Worm (Caenorhabditis elegans): ENCODE measurements around the gene tkt-1.

Gene tkt-1

ce11 chrIV:10216078-10216477 lies 27.3 kb upstream of the tkt-1 start, which contains the start of gene col-124:
Gene col-124 (plus strand): TSS chrIV:10216451.
- TF ChIP-seq skn-1 (tag; optimal IDR thresholded peaks at IDR 0.05) (no peak), blmp-1 (tag; optimal IDR thresholded peaks at IDR 0.05; ENCODE audit: insufficient read depth) (no peak)

- TF ChIP-seq nhr-12 (tag; optimal IDR thresholded peaks at IDR 0.05), result no peak
- TF ChIP-seq snpc-4 (tag; optimal IDR thresholded peaks at IDR 0.05), result no peak
- no peak for TF ChIP-seq sma-9 (GFP tag; optimal IDR thresholded peaks at IDR 0.05)
- TF ChIP-seq sma-9 (tag; optimal IDR thresholded peaks at IDR 0.05), result no peak
- no peak for TF ChIP-seq nhr-23 (tag; optimal IDR thresholded peaks at IDR 0.05)
- TF ChIP-seq lin-11 (tag; optimal IDR thresholded peaks at IDR 0.05), result no peak
- TF ChIP-seq C34F6.9 (tag; optimal IDR thresholded peaks at IDR 0.05), result no peak
- TF ChIP-seq alr-1 (tag; optimal IDR thresholded peaks at IDR 0.05), result no peak
- TF ChIP-seq nhr-237 (tag; optimal IDR thresholded peaks at IDR 0.05), result no peak
- TF ChIP-seq crh-2 (tag; optimal IDR thresholded peaks at IDR 0.05), result no peak
- TF ChIP-seq elt-3 (tag; optimal IDR thresholded peaks at IDR 0.05), result no peak
- TF ChIP-seq ztf-4 (tag; optimal IDR thresholded peaks at IDR 0.05), result no peak
- TF ChIP-seq lin-13 (GFP tag; optimal IDR thresholded peaks at IDR 0.05), result no peak
- no peak for TF ChIP-seq ama-1 (optimal IDR thresholded peaks at IDR 0.05)
- no peak for TF ChIP-seq nhr-77 (tag; optimal IDR thresholded peaks at IDR 0.05)
- TF ChIP-seq ceh-82 (tag; optimal IDR thresholded peaks at IDR 0.05), result no peak
- TF ChIP-seq nhr-25 (tag; optimal IDR thresholded peaks at IDR 0.05), result no peak
- TF ChIP-seq unc-62 (GFP tag; optimal IDR thresholded peaks at IDR 0.05), result no peak
- TF ChIP-seq ZK546.5 (tag; optimal IDR thresholded peaks at IDR 0.05), result no peak
- TF ChIP-seq mab-5 (tag; optimal IDR thresholded peaks at IDR 0.05), result no peak
- TF ChIP-seq skn-1 (tag; optimal IDR thresholded peaks at IDR 0.05), result no peak
These were observed 26.6 kb upstream of the tkt-1 start for ce11 chrIV:10216704-10217296.

- TF ChIP-seq lin-11 (tag; optimal IDR thresholded peaks at IDR 0.05), result no peak
These were observed 24.2 kb upstream of the tkt-1 start, which contains the start of gene qns-1 for ce11 chrIV:10219208-10219607. Gene qns-1 (minus strand): TSS chrIV:10219308.

ce11 chrIV:10221187-10221586 lies 22.2 kb upstream of the tkt-1 start, which contains the start of gene tram-1:
Gene tram-1 (minus strand): TSS chrIV:10221287.
- peak; percentile 46 for TF ChIP-seq crh-2 (tag; optimal IDR thresholded peaks at IDR 0.05)
- no peak for TF ChIP-seq ztf-4 (tag; optimal IDR thresholded peaks at IDR 0.05)

ce11 chrIV:10222122-10222589 lies 21.3 kb upstream of the tkt-1 start, which contains the start of gene C24F3.2:
Gene C24F3.2 (plus strand): TSS chrIV:10222539.
- TF ChIP-seq lin-13 (GFP tag; optimal IDR thresholded peaks at IDR 0.05) (peak; percentile 0), sem-4 (tag; optimal IDR thresholded peaks at IDR 0.05) (peak; percentile 65), fos-1 (tag; optimal IDR thresholded peaks at IDR 0.05) (peak; percentile 55), ztf-1 (GFP tag; conservative IDR thresholded peaks at IDR 0.05) (no peak), C34F6.9 (tag; optimal IDR thresholded peaks at IDR 0.05) (peak; percentile 81), unc-55 (GFP tag; optimal IDR thresholded peaks at IDR 0.05) (peak; percentile 43), nhr-11 (tag; optimal IDR thresholded peaks at IDR 0.05) (no peak), nhr-10 (tag; optimal IDR thresholded peaks at IDR 0.05) (no peak), nhr-129 (tag; optimal IDR thresholded peaks at IDR 0.05) (peak; percentile 89), mdl-1 (tag; optimal IDR thresholded peaks at IDR 0.05) (peak; percentile 16 to 37), Y55F3AM.14 (GFP tag; optimal IDR thresholded peaks at IDR 0.05) (peak; percentile 5), nhr-6 (tag; optimal IDR thresholded peaks at IDR 0.05) (no peak), nhr-21 (tag; optimal IDR thresholded peaks at IDR 0.05) (peak; percentile 45), peb-1 (tag; optimal IDR thresholded peaks at IDR 0.05) (no peak), lsy-2 (tag; optimal IDR thresholded peaks at IDR 0.05) (peak; percentile 79 to 97), nhr-12 (tag; optimal IDR thresholded peaks at IDR 0.05) (no peak), sma-3 (GFP tag; optimal IDR thresholded peaks at IDR 0.05) (peak; percentile 72), ztf-4 (tag; optimal IDR thresholded peaks at IDR 0.05) (peak; percentile 14), egl-27 (tag; optimal IDR thresholded peaks at IDR 0.05) (peak; percentile 11), F13H6.1 (tag; optimal IDR thresholded peaks at IDR 0.05) (peak; percentile 80), elt-1 (tag; optimal IDR thresholded peaks at IDR 0.05) (no peak), ama-1 (optimal IDR thresholded peaks at IDR 0.05) (peak; percentile 24), gmeb-1 (tag; optimal IDR thresholded peaks at IDR 0.05) (peak; percentile 52), sma-9 (GFP tag; optimal IDR thresholded peaks at IDR 0.05) (peak; percentile 39), sma-9 (tag; optimal IDR thresholded peaks at IDR 0.05) (no peak)

Measured in whole organism, L2 larva.